Fruit fly (Drosophila melanogaster) whole organism, embryonic: ENCODE measurements around the gene CG43093.

Source experiments
- Atf-2 ChIP-seq: fragments of 200-800 bp; sonication (Bioruptor generic); optimal IDR thresholded peaks from 2 replicates; lab custom pipeline; 2016; ENCODE audit warnings: missing biosample characterization, missing genetic modification characterization
- Blimp-1 ChIP-seq: fragments of 200-800 bp; sonication (Bioruptor generic); optimal IDR thresholded peaks from 3 replicates; lab custom pipeline; 2018; ENCODE audit warnings: missing biosample characterization, missing genetic modification characterization, mild to moderate bottlenecking, moderate library complexity, missing genetic modification reagents
- Bteb2 ChIP-seq: fragments of 200-800 bp; sonication (Bioruptor generic); optimal IDR thresholded peaks from 2 replicates; lab custom pipeline; 2016; ENCODE audit warnings: missing biosample characterization, missing genetic modification characterization
- CG1024 ChIP-seq: fragments of 200-800 bp; sonication (Bioruptor generic); IDR thresholded peaks from 2 replicates; pipeline ENCODE4 v1.3.6; 2022; ENCODE audit warnings: missing biosample characterization, missing genetic modification characterization
- CG10366 ChIP-seq: fragments of 200-800 bp; sonication (Bioruptor generic); IDR thresholded peaks from 2 replicates; pipeline ENCODE4 v1.3.6; 2022; ENCODE audit warnings: missing biosample characterization, missing genetic modification characterization
- CG10565 ChIP-seq: fragments of 200-800 bp; sonication (Bioruptor generic); optimal IDR thresholded peaks from 3 replicates; lab custom pipeline; 2016; ENCODE audit warnings: missing biosample characterization, mild to moderate bottlenecking, missing genetic modification characterization
- CG14050 ChIP-seq: fragments of 200-800 bp; sonication (Bioruptor generic); IDR thresholded peaks from 3 replicates; pipeline ENCODE4 v1.3.6; 2022; ENCODE audit warnings: missing biosample characterization, missing genetic modification characterization
- CG14441 ChIP-seq: fragments of 200-800 bp; sonication (Bioruptor generic); IDR thresholded peaks from 2 replicates; pipeline ENCODE4 v1.3.6; 2022; ENCODE audit warnings: missing biosample characterization, missing genetic modification characterization
- CG16813 ChIP-seq: fragments of 200-800 bp; sonication (Bioruptor generic); IDR thresholded peaks from 3 replicates; pipeline ENCODE4 v1.3.6; 2022; ENCODE audit warnings: missing biosample characterization, missing genetic modification characterization; ENCODE audit not compliant: partially characterized antibody
- CG2712 ChIP-seq: fragments of 200-800 bp; optimal IDR thresholded peaks from 3 replicates; lab custom pipeline; 2019; ENCODE audit warnings: missing biosample characterization, mild to moderate bottlenecking, missing genetic modification characterization, moderate library complexity
- CG2889 ChIP-seq: fragments of 200-800 bp; sonication (Bioruptor generic); IDR thresholded peaks from 3 replicates; pipeline ENCODE4 v1.3.6; 2022; ENCODE audit warnings: missing biosample characterization, missing genetic modification characterization
- CG30020 ChIP-seq: fragments of 200-800 bp; optimal IDR thresholded peaks from 2 replicates; lab custom pipeline; 2019; ENCODE audit warnings: missing biosample characterization, mild to moderate bottlenecking, missing genetic modification characterization, moderate library complexity
- CG30403 ChIP-seq: fragments of 200-800 bp; sonication (Bioruptor generic); optimal IDR thresholded peaks from 3 replicates; lab custom pipeline; 2016; ENCODE audit warnings: missing biosample characterization, missing genetic modification characterization
- CG3407 ChIP-seq: fragments of 200-800 bp; sonication (Bioruptor generic); optimal IDR thresholded peaks from 2 replicates; lab custom pipeline; 2018; ENCODE audit warnings: missing biosample characterization, mild to moderate bottlenecking, missing genetic modification characterization
- CG34376 ChIP-seq: fragments of 200-800 bp; sonication (Bioruptor generic); optimal IDR thresholded peaks from 2 replicates; lab custom pipeline; 2018; ENCODE audit warnings: missing biosample characterization, mild to moderate bottlenecking, missing genetic modification characterization
- CG3726 ChIP-seq: fragments of 200-800 bp; sonication (Bioruptor generic); IDR thresholded peaks from 3 replicates; pipeline ENCODE4, ENCODE4 v1.3.6; 2022; ENCODE audit warnings: missing biosample characterization, missing genetic modification characterization
- CG4328 ChIP-seq: fragments of 200-800 bp; sonication (Bioruptor generic); optimal IDR thresholded peaks from 3 replicates; lab custom pipeline; 2017; ENCODE audit warnings: missing biosample characterization, missing genetic modification reagents, missing genetic modification characterization
- CG5180 ChIP-seq: fragments of 200-800 bp; sonication (Bioruptor generic); optimal IDR thresholded peaks from 3 replicates; lab custom pipeline; 2017; ENCODE audit warnings: missing biosample characterization, missing genetic modification characterization, mild to moderate bottlenecking, moderate library complexity, missing genetic modification reagents
- CG7271 ChIP-seq: fragments of 200-800 bp; sonication (Bioruptor generic); optimal IDR thresholded peaks from 2 replicates; lab custom pipeline; 2018; ENCODE audit warnings: missing biosample characterization, mild to moderate bottlenecking, missing genetic modification characterization, moderate library complexity
- CG8089 ChIP-seq: fragments of 200-800 bp; sonication (Bioruptor generic); optimal IDR thresholded peaks from 3 replicates; lab custom pipeline; 2016; ENCODE audit warnings: missing biosample characterization, missing genetic modification characterization
- CG9609 ChIP-seq: fragments of 200-800 bp; sonication (Bioruptor generic); optimal IDR thresholded peaks from 3 replicates; lab custom pipeline; 2016; ENCODE audit warnings: missing biosample characterization, missing genetic modification characterization
- CG9797 ChIP-seq: fragments of 200-800 bp; sonication (Bioruptor generic); optimal IDR thresholded peaks from 3 replicates; lab custom pipeline; 2018; ENCODE audit warnings: missing biosample characterization, mild to moderate bottlenecking, missing genetic modification characterization
- GATAe ChIP-seq: fragments of 200-800 bp; sonication (Bioruptor generic); conservative IDR thresholded peaks from 2 replicates; pipeline ENCODE4 v1.3.6; 2022; ENCODE audit warnings: missing biosample characterization, missing genetic modification characterization
- Gug ChIP-seq: fragments of 200-800 bp; sonication (Bioruptor generic); IDR thresholded peaks from 4 replicates; pipeline ENCODE4 v1.3.6; 2022; ENCODE audit warnings: missing biosample characterization, missing genetic modification characterization
- HLHmδ ChIP-seq: fragments of 200-800 bp; sonication (Bioruptor generic); optimal IDR thresholded peaks from 2 replicates; lab custom pipeline; 2018; ENCODE audit warnings: missing biosample characterization, mild to moderate bottlenecking, missing genetic modification characterization, moderate library complexity
- Hey ChIP-seq: fragments of 200-800 bp; sonication (Bioruptor generic); optimal IDR thresholded peaks from 3 replicates; lab custom pipeline; 2018; ENCODE audit warnings: missing biosample characterization, mild to moderate bottlenecking, missing genetic modification characterization
- Hr39 ChIP-seq: fragments of >200 bp; optimal IDR thresholded peaks from 2 replicates; lab custom pipeline; 2017
- NC2α ChIP-seq: fragments of 200-800 bp; sonication (Bioruptor generic); optimal IDR thresholded peaks from 2 replicates; lab custom pipeline; 2016; ENCODE audit warnings: missing biosample characterization, missing genetic modification characterization
- Sry-β ChIP-seq: fragments of 200-800 bp; sonication (Bioruptor generic); optimal IDR thresholded peaks from 2 replicates; lab custom pipeline; 2018; ENCODE audit warnings: missing biosample characterization, mild to moderate bottlenecking, missing genetic modification characterization, moderate library complexity
- YL-1 ChIP-seq: fragments of 200-800 bp; sonication (Bioruptor generic); optimal IDR thresholded peaks from 3 replicates; lab custom pipeline; 2017; ENCODE audit warnings: missing biosample characterization, mild to moderate bottlenecking, missing genetic modification characterization
- ap ChIP-seq: fragments of 200-800 bp; sonication (Bioruptor generic); IDR thresholded peaks from 2 replicates; pipeline ENCODE4 v1.3.6; 2022; ENCODE audit warnings: missing biosample characterization, missing genetic modification characterization
- en ChIP-seq: fragments of 200-800 bp; sonication (Bioruptor generic); optimal IDR thresholded peaks from 2 replicates; lab custom pipeline; 2016; ENCODE audit warnings: missing biosample characterization, missing genetic modification characterization
- gce ChIP-seq: fragments of 200-800 bp; sonication (Bioruptor generic); IDR thresholded peaks from 3 replicates; pipeline ENCODE4 v1.3.6; 2022; ENCODE audit warnings: missing biosample characterization, missing genetic modification characterization
- h ChIP-seq: fragments of >200 bp; optimal IDR thresholded peaks from 2 replicates; lab custom pipeline; 2017
- her ChIP-seq: fragments of 200-800 bp; sonication (Bioruptor generic); optimal IDR thresholded peaks from 2 replicates; lab custom pipeline; 2016; ENCODE audit warnings: missing biosample characterization, missing genetic modification characterization
- hkb ChIP-seq, 2 experiments: fragments of 200-800 bp in 1 of 2; fragments of >200 bp in 1 of 2; sonication (Bioruptor generic) in 1 of 2; IDR thresholded peaks in 1 of 2; optimal IDR thresholded peaks in 1 of 2; 2 replicates each; pipeline versions ENCODE4 v1.3.6 to Lab custom; 2017 to 2022; ENCODE audit warnings: missing biosample characterization in 1 of 2, missing genetic modification characterization in 1 of 2
- insv ChIP-seq, 2 experiments: fragments of 200-800 bp; sonication (Bioruptor generic); optimal IDR thresholded peaks; 3 replicates each; lab custom pipeline; 2016 to 2018; ENCODE audit warnings: missing biosample characterization in 2 of 2, missing genetic modification characterization in 2 of 2
- ken ChIP-seq: fragments of 200-800 bp; sonication (Bioruptor generic); IDR thresholded peaks from 3 replicates; pipeline ENCODE4 v1.3.6; 2022; ENCODE audit warnings: missing biosample characterization, missing genetic modification characterization
- kni ChIP-seq: fragments of 200-800 bp; sonication (Bioruptor generic); optimal IDR thresholded peaks from 3 replicates; lab custom pipeline; 2017; ENCODE audit warnings: mild to moderate bottlenecking, missing biosample characterization, missing genetic modification reagents, missing genetic modification characterization
- lab ChIP-seq: fragments of 200-800 bp; sonication (Bioruptor generic); optimal IDR thresholded peaks from 3 replicates; lab custom pipeline; 2017; ENCODE audit warnings: missing biosample characterization, missing genetic modification characterization, mild to moderate bottlenecking, moderate library complexity, missing genetic modification reagents
- luna ChIP-seq: fragments of 200-800 bp; sonication (Bioruptor generic); optimal IDR thresholded peaks from 2 replicates; lab custom pipeline; 2016; ENCODE audit warnings: missing biosample characterization, missing genetic modification characterization
- nerfin-1 ChIP-seq: fragments of 200-800 bp; sonication (Bioruptor generic); optimal IDR thresholded peaks from 3 replicates; lab custom pipeline; 2019; ENCODE audit warnings: missing biosample characterization, mild to moderate bottlenecking, missing genetic modification characterization, moderate library complexity
- sc ChIP-seq, 3 experiments: fragments of >200 bp in 2 of 3; fragments of 200-800 bp in 1 of 3; sonication (Bioruptor generic) in 1 of 3; optimal IDR thresholded peaks; 2 replicates in 2 of 3; 3 replicates in 1 of 3; lab custom pipeline; 2017; ENCODE audit warnings: mild to moderate bottlenecking in 1 of 3, missing biosample characterization in 1 of 3, missing genetic modification characterization in 1 of 3, missing genetic modification reagents in 1 of 3
- sim ChIP-seq: fragments of 200-800 bp; sonication (Bioruptor generic); IDR thresholded peaks from 2 replicates; pipeline ENCODE4 v1.3.6; 2022; ENCODE audit warnings: missing biosample characterization, missing genetic modification characterization
- sima ChIP-seq: fragments of 200-800 bp; sonication (Bioruptor generic); optimal IDR thresholded peaks from 2 replicates; lab custom pipeline; 2016; ENCODE audit warnings: missing biosample characterization, missing genetic modification characterization
- sr ChIP-seq: fragments of 200-800 bp; sonication (Bioruptor generic); IDR thresholded peaks from 3 replicates; pipeline ENCODE4 v1.3.6; 2022; ENCODE audit warnings: missing biosample characterization, missing genetic modification characterization
- ssp ChIP-seq: fragments of 200-800 bp; sonication (Bioruptor generic); IDR thresholded peaks from 2 replicates; pipeline ENCODE4 v1.3.6; 2022; ENCODE audit warnings: missing biosample characterization, missing genetic modification characterization
- stc ChIP-seq: fragments of 200-800 bp; sonication (Bioruptor generic); IDR thresholded peaks from 2 replicates; pipeline ENCODE4 v1.3.6; 2022; ENCODE audit warnings: missing biosample characterization, missing genetic modification characterization
- unc-4 ChIP-seq: fragments of 200-800 bp; sonication (Bioruptor generic); IDR thresholded peaks from 2 replicates; pipeline ENCODE4 v1.3.6; 2022; ENCODE audit warnings: missing biosample characterization, missing genetic modification characterization; ENCODE audit not compliant: partially characterized antibody
- vfl ChIP-seq: fragments of 200-800 bp; sonication (Bioruptor generic); optimal IDR thresholded peaks from 2 replicates; lab custom pipeline; 2016; ENCODE audit warnings: missing biosample characterization, missing genetic modification characterization

CG43093 gene

DNA sequence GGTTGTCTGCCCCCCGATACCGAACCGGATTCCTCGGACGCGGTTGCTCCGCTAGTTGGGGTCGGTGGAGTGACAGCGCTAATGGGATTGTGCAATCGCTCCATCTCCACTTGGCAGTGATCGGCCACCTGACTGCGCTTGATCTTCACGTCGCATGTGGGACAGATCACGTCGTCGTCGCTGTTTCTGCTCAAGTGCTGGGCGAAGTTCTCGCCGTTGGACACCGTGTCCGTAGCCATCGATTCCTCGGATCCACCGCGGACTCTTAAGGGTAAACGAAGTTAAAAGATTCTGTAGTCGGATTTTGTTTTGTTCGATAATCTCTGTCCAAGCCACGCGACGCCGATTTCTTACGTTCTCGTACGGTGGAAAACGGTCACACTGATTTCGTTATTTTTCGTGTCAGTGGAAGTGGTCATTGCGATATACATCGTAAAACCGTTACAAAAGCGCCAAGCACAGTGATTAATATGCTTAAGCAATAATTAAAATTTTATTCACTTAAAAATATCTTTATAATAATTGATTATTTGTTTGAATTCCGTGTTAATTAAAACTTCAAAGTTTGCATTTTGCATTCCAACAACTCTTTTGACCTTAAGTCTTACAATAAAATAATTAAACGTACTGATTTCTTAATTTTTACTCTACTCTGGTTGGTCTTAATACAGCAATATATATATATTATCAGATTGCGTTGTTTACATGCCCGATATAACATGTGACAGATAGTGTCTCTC is 43.9 kb downstream of the CG43093 start, which contains the start of gene RNF220 (continued):
- TF ChIP-seq CG3726 (GFP tag; lab: Robert Waterston, UW) (no peak), CG9609 (GFP tag; lab: Kevin White, UChicago) (no peak), Gug (GFP tag; lab: Robert Waterston, UW) (no peak), Hr39 (lab: Kevin White, UChicago) (no peak), nerfin-1 (tag; lab: Kevin White, UChicago) (no peak), CG9797 (GFP tag; lab: Kevin White, UChicago) (peak; percentile 59), CG30020 (tag; lab: Kevin White, UChicago) (peak; percentile 6), sim (GFP tag; lab: Robert Waterston, UW) (no peak), CG8089 (GFP tag; lab: Kevin White, UChicago) (no peak), GATAe (no peak), sc (optimal IDR thresholded peaks at IDR 0.05; lab: Kevin White, UChicago) (no peak), sc (GFP tag; optimal IDR thresholded peaks at IDR 0.05; lab: Kevin White, UChicago) (no peak), kni (GFP tag; lab: Kevin White, UChicago) (no peak), gce (GFP tag; lab: Robert Waterston, UW) (no peak), CG3407 (GFP tag; lab: Kevin White, UChicago) (no peak), Blimp-1 (no peak), Bteb2 (GFP tag; lab: Kevin White, UChicago) (no peak), CG14441 (GFP tag; lab: Robert Waterston, UW) (0 out of 2 replicates have a peak, but pooled peaks have one; percentile 4), CG16813 (GFP tag; lab: Robert Waterston, UW) (no peak; the same call in none of the 3 replicates), lab (no peak), CG10565 (GFP tag; lab: Kevin White, UChicago) (no peak), Hey (no peak), vfl (GFP tag; lab: Kevin White, UChicago) (no peak), hkb (optimal IDR thresholded peaks at IDR 0.05; lab: Kevin White, UChicago) (no peak), hkb (GFP tag; IDR thresholded peaks at IDR 0.05; lab: Robert Waterston, UW) (no peak), h (lab: Kevin White, UChicago) (no peak), ken (GFP tag; lab: Robert Waterston, UW) (no peak), NC2α (no peak), her (no peak), CG14050 (GFP tag; lab: Robert Waterston, UW) (no peak), unc-4 (GFP tag; lab: Robert Waterston, UW) (peak; percentile 50), insv (GFP tag; optimal IDR thresholded peaks at IDR 0.05; lab: Kevin White, UChicago) (no peak), sr (GFP tag; lab: Robert Waterston, UW) (no peak), ssp (GFP tag; lab: Robert Waterston, UW) (no peak), stc (no peak), CG30403 (GFP tag; lab: Kevin White, UChicago) (peak; percentile 54), CG2889 (GFP tag; lab: Robert Waterston, UW) (no peak), CG1024 (GFP tag; lab: Robert Waterston, UW) (no peak), YL-1 (GFP tag; lab: Kevin White, UChicago) (no peak), Atf-2 (no peak), CG34376 (GFP tag; lab: Kevin White, UChicago) (no peak), CG5180 (no peak), CG4328 (GFP tag; lab: Kevin White, UChicago) (no peak), en (no peak), CG2712 (tag; lab: Kevin White, UChicago) (peak; percentile 34), Sry-β (GFP tag; lab: Kevin White, UChicago) (no peak), CG7271 (tag; lab: Kevin White, UChicago) (no peak), sima (GFP tag; lab: Kevin White, UChicago) (no peak), HLHmδ (no peak), luna (no peak), ap (GFP tag; lab: Robert Waterston, UW) (no peak), CG10366 (GFP tag; lab: Robert Waterston, UW) (no peak)
